Fruit fly (Drosophila melanogaster) whole organism, embryonic: ENCODE data around the gene Sec8.

Experiments used
- Asciz ChIP-seq: fragments of 200-800 bp; sonication (Bioruptor generic); optimal IDR thresholded peaks from 2 replicates; lab custom pipeline; 2017; ENCODE audit warnings: missing biosample characterization, mild to moderate bottlenecking, missing genetic modification characterization, missing genetic modification reagents
- B-H2 ChIP-seq: fragments of 200-800 bp; sonication (Bioruptor generic); optimal IDR thresholded peaks from 2 replicates; lab custom pipeline; 2018; ENCODE audit warnings: missing biosample characterization, mild to moderate bottlenecking, missing genetic modification characterization
- CG10147 ChIP-seq: fragments of 200-800 bp; sonication (Bioruptor generic); optimal IDR thresholded peaks from 2 replicates; lab custom pipeline; 2019; ENCODE audit warnings: missing biosample characterization, mild to moderate bottlenecking, missing genetic modification characterization, moderate library complexity
- CG11085 ChIP-seq: fragments of 200-800 bp; sonication (Bioruptor generic); IDR thresholded peaks from 2 replicates; pipeline ENCODE4 v1.3.6; 2022; ENCODE audit warnings: missing biosample characterization, missing genetic modification characterization
- CG12299 ChIP-seq: fragments of 200-800 bp; sonication (Bioruptor generic); optimal IDR thresholded peaks from 2 replicates; lab custom pipeline; 2018; ENCODE audit warnings: missing biosample characterization, mild to moderate bottlenecking, missing genetic modification characterization
- CG13296 ChIP-seq: fragments of 200-800 bp; sonication (Bioruptor generic); optimal IDR thresholded peaks from 3 replicates; lab custom pipeline; 2018; ENCODE audit warnings: missing biosample characterization, mild to moderate bottlenecking, missing genetic modification characterization
- CG1529 ChIP-seq: fragments of 200-800 bp; sonication (Bioruptor generic); optimal IDR thresholded peaks from 3 replicates; lab custom pipeline; 2018; ENCODE audit warnings: missing biosample characterization, missing genetic modification characterization
- CG15514 ChIP-seq: fragments of 200-800 bp; sonication (Bioruptor generic); optimal IDR thresholded peaks from 3 replicates; lab custom pipeline; 2017; ENCODE audit warnings: missing biosample characterization, missing genetic modification characterization, mild to moderate bottlenecking, moderate library complexity, missing genetic modification reagents
- CG15601 ChIP-seq: fragments of 200-800 bp; sonication (Bioruptor generic); optimal IDR thresholded peaks from 3 replicates; lab custom pipeline; 2019; ENCODE audit warnings: missing biosample characterization, mild to moderate bottlenecking, missing genetic modification characterization, moderate library complexity
- CG15696 ChIP-seq: fragments of 200-800 bp; sonication (Bioruptor generic); optimal IDR thresholded peaks from 2 replicates; lab custom pipeline; 2019; ENCODE audit warnings: missing biosample characterization, mild to moderate bottlenecking, missing genetic modification characterization, moderate library complexity
- CG16863 ChIP-seq: fragments of 200-800 bp; sonication (Bioruptor generic); optimal IDR thresholded peaks from 3 replicates; lab custom pipeline; 2016; ENCODE audit warnings: missing biosample characterization, missing genetic modification characterization
- CG17328 ChIP-seq: fragments of 200-800 bp; sonication (Bioruptor generic); IDR thresholded peaks from 2 replicates; pipeline ENCODE4 v1.3.6; 2022; ENCODE audit warnings: missing biosample characterization, missing genetic modification characterization
- CG17359 ChIP-seq: fragments of 200-800 bp; sonication (Bioruptor generic); optimal IDR thresholded peaks from 3 replicates; lab custom pipeline; 2018; ENCODE audit warnings: missing biosample characterization, mild to moderate bottlenecking, missing genetic modification characterization, moderate library complexity
- CG1792 ChIP-seq: fragments of 200-800 bp; sonication (Bioruptor generic); optimal IDR thresholded peaks from 2 replicates; lab custom pipeline; 2016; ENCODE audit warnings: missing biosample characterization, missing genetic modification characterization
- CG18476 ChIP-seq: fragments of 200-800 bp; sonication (Bioruptor generic); optimal IDR thresholded peaks from 2 replicates; lab custom pipeline; 2016; ENCODE audit warnings: missing biosample characterization, mild to moderate bottlenecking, missing genetic modification characterization
- CG2120 ChIP-seq: fragments of 200-800 bp; sonication (Bioruptor generic); optimal IDR thresholded peaks from 3 replicates; lab custom pipeline; 2016; ENCODE audit warnings: missing biosample characterization, missing genetic modification characterization
- CG2202 ChIP-seq: fragments of 200-800 bp; sonication (Bioruptor generic); optimal IDR thresholded peaks from 2 replicates; lab custom pipeline; 2018; ENCODE audit warnings: missing biosample characterization, mild to moderate bottlenecking, missing genetic modification characterization
- CG2875 ChIP-seq: fragments of 200-800 bp; sonication (Bioruptor generic); optimal IDR thresholded peaks from 2 replicates; lab custom pipeline; 2017; ENCODE audit warnings: missing biosample characterization, mild to moderate bottlenecking, missing genetic modification characterization, missing genetic modification reagents
- CG32767 ChIP-seq: fragments of 200-800 bp; sonication (Bioruptor generic); IDR thresholded peaks from 2 replicates; pipeline ENCODE4 v1.3.6; 2022; ENCODE audit warnings: missing biosample characterization, missing genetic modification characterization
- CG34376 ChIP-seq: fragments of 200-800 bp; sonication (Bioruptor generic); optimal IDR thresholded peaks from 2 replicates; lab custom pipeline; 2018; ENCODE audit warnings: missing biosample characterization, mild to moderate bottlenecking, missing genetic modification characterization
- CG6254 ChIP-seq: fragments of 200-800 bp; sonication (Bioruptor generic); optimal IDR thresholded peaks from 3 replicates; lab custom pipeline; 2017; ENCODE audit warnings: mild to moderate bottlenecking, missing biosample characterization, missing genetic modification reagents, missing genetic modification characterization
- CG6683 ChIP-seq: fragments of 200-800 bp; sonication (Bioruptor generic); optimal IDR thresholded peaks from 2 replicates; lab custom pipeline; 2017; ENCODE audit warnings: missing biosample characterization, mild to moderate bottlenecking, missing genetic modification characterization, missing genetic modification reagents
- CG6765 ChIP-seq: fragments of 200-800 bp; sonication (Bioruptor generic); optimal IDR thresholded peaks from 3 replicates; lab custom pipeline; 2017; ENCODE audit warnings: missing biosample characterization, mild to moderate bottlenecking, missing genetic modification characterization
- CG6854 ChIP-seq: fragments of 200-800 bp; sonication (Bioruptor generic); optimal IDR thresholded peaks from 3 replicates; lab custom pipeline; 2017; ENCODE audit warnings: missing biosample characterization, mild to moderate bottlenecking, missing genetic modification characterization
- CG7556 ChIP-seq: fragments of 200-800 bp; sonication (Bioruptor generic); optimal IDR thresholded peaks from 2 replicates; lab custom pipeline; 2017; ENCODE audit warnings: missing biosample characterization, mild to moderate bottlenecking, missing genetic modification characterization
- CG7987 ChIP-seq: fragments of 200-800 bp; sonication (Bioruptor generic); optimal IDR thresholded peaks from 2 replicates; lab custom pipeline; 2018; ENCODE audit warnings: missing biosample characterization, mild to moderate bottlenecking, missing genetic modification characterization, moderate library complexity
- Dek ChIP-seq: fragments of 200-800 bp; sonication (Bioruptor generic); optimal IDR thresholded peaks from 3 replicates; lab custom pipeline; 2019; ENCODE audit warnings: missing biosample characterization, mild to moderate bottlenecking, missing genetic modification characterization, moderate library complexity
- E2f1 ChIP-seq: fragments of 200-800 bp; sonication (Bioruptor generic); IDR thresholded peaks from 2 replicates; pipeline ENCODE4 v1.3.6; 2022; ENCODE audit warnings: missing biosample characterization, missing genetic modification characterization
- HHEX ChIP-seq: fragments of 200-800 bp; sonication (Bioruptor generic); optimal IDR thresholded peaks from 3 replicates; lab custom pipeline; 2017; ENCODE audit warnings: missing biosample characterization, mild to moderate bottlenecking, missing genetic modification characterization, missing genetic modification reagents
- Hmr ChIP-seq: fragments of 200-800 bp; sonication (Bioruptor generic); optimal IDR thresholded peaks from 3 replicates; lab custom pipeline; 2017; ENCODE audit warnings: mild to moderate bottlenecking, missing biosample characterization, missing genetic modification reagents, missing genetic modification characterization
- MBD-R2 ChIP-seq: fragments of 200-800 bp; sonication (Bioruptor generic); IDR thresholded peaks from 2 replicates; pipeline ENCODE4 v1.3.6; 2022; ENCODE audit warnings: missing biosample characterization, missing genetic modification characterization
- Med ChIP-seq: fragments of 200-800 bp; sonication (Bioruptor generic); peaks from one replicate; lab custom pipeline; 2016; ENCODE audit warnings: missing biosample characterization, missing genetic modification characterization, mild to moderate bottlenecking, inconsistent platforms, moderate library complexity
- NC2α ChIP-seq: fragments of 200-800 bp; sonication (Bioruptor generic); optimal IDR thresholded peaks from 2 replicates; lab custom pipeline; 2016; ENCODE audit warnings: missing biosample characterization, missing genetic modification characterization
- Rfx ChIP-seq: fragments of 200-800 bp; sonication (Bioruptor generic); IDR thresholded peaks from 2 replicates; pipeline ENCODE4 v1.3.6; 2022; ENCODE audit warnings: missing biosample characterization, missing genetic modification characterization
- Six4 ChIP-seq: fragments of 200-800 bp; sonication (Bioruptor generic); optimal IDR thresholded peaks from 2 replicates; lab custom pipeline; 2016; ENCODE audit warnings: missing biosample characterization, missing genetic modification characterization
- Ssrp ChIP-seq: fragments of 200-800 bp; sonication (Bioruptor generic); optimal IDR thresholded peaks from 2 replicates; lab custom pipeline; 2018; ENCODE audit warnings: missing biosample characterization, mild to moderate bottlenecking, missing genetic modification characterization, moderate library complexity
- YL-1 ChIP-seq: fragments of 200-800 bp; sonication (Bioruptor generic); optimal IDR thresholded peaks from 3 replicates; lab custom pipeline; 2017; ENCODE audit warnings: missing biosample characterization, mild to moderate bottlenecking, missing genetic modification characterization
- ap ChIP-seq: fragments of 200-800 bp; sonication (Bioruptor generic); IDR thresholded peaks from 2 replicates; pipeline ENCODE4 v1.3.6; 2022; ENCODE audit warnings: missing biosample characterization, missing genetic modification characterization
- cwo ChIP-seq: fragments of 200-800 bp; sonication (Bioruptor generic); optimal IDR thresholded peaks from 3 replicates; lab custom pipeline; 2017; ENCODE audit warnings: missing biosample characterization, missing genetic modification characterization, mild to moderate bottlenecking, moderate library complexity, missing genetic modification reagents
- gfzf ChIP-seq: fragments of 200-800 bp; sonication (Bioruptor generic); optimal IDR thresholded peaks from 2 replicates; lab custom pipeline; 2016; ENCODE audit warnings: missing biosample characterization, mild to moderate bottlenecking, missing genetic modification characterization, moderate library complexity
- ham ChIP-seq: fragments of 200-800 bp; sonication (Bioruptor generic); IDR thresholded peaks from 2 replicates; pipeline ENCODE4 v1.3.6; 2022; ENCODE audit warnings: missing biosample characterization, missing genetic modification characterization
- org-1 ChIP-seq: fragments of 200-800 bp; sonication (Bioruptor generic); optimal IDR thresholded peaks from 2 replicates; lab custom pipeline; 2017; ENCODE audit warnings: missing biosample characterization, missing genetic modification characterization
- peb ChIP-seq: fragments of 200-800 bp; sonication (Bioruptor generic); IDR thresholded peaks from 2 replicates; pipeline ENCODE4 v1.3.6; 2022; ENCODE audit warnings: missing biosample characterization, missing genetic modification characterization
- pfk ChIP-seq: fragments of 200-800 bp; sonication (Bioruptor generic); optimal IDR thresholded peaks from 2 replicates; lab custom pipeline; 2018; ENCODE audit warnings: missing biosample characterization, mild to moderate bottlenecking, missing genetic modification characterization, moderate library complexity
- schlank ChIP-seq: fragments of 200-800 bp; sonication (Bioruptor generic); optimal IDR thresholded peaks from 2 replicates; lab custom pipeline; 2018; ENCODE audit warnings: missing biosample characterization, mild to moderate bottlenecking, missing genetic modification characterization
- sens ChIP-seq: fragments of 200-800 bp; sonication (Bioruptor generic); peaks from one replicate; lab custom pipeline; 2016; ENCODE audit warnings: missing biosample characterization, missing genetic modification characterization
- ttk ChIP-seq: fragments of 200-800 bp; sonication (Bioruptor generic); IDR thresholded peaks from 2 replicates; pipeline ENCODE4 v2.1.2; 2022; ENCODE audit warnings: missing biosample characterization, missing genetic modification characterization
- wek ChIP-seq: fragments of 200-800 bp; sonication (Bioruptor generic); optimal IDR thresholded peaks from 3 replicates; lab custom pipeline; 2018; ENCODE audit warnings: missing biosample characterization, mild to moderate bottlenecking, missing genetic modification characterization, moderate library complexity
- yki ChIP-seq: fragments of >200 bp; optimal IDR thresholded peaks from 3 replicates; lab custom pipeline; 2018

The Sec8 gene

dm6 chr3R:5754594-5754993 lies 4.2 kb downstream of the Sec8 start, which contains the start of gene Dcps (continued):
- TF ChIP-seq gfzf (GFP tag; lab: Kevin White, UChicago) (peak; percentile 86), ham (GFP tag; lab: Robert Waterston, UW) (no peak), MBD-R2 (GFP tag; lab: Robert Waterston, UW) (peak; percentile 81)

DNA sequence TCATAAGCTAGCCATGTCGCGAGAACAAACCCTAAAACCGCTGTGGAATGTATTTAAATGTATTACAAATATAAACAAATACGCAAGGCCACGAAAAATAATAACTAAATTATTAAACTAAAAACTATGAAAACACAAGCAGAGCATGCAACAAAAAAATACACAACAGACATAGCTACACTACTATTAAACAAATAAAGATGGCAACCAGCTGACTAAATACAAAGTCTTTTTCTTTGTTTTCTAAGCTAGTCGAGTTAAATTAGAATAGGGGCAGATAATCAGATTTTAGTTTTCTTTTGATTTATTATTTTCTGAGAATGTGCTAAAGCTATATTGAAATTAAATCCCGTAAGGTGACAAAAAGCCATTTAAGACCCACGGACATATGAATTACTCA lies 12.2 kb downstream of the Sec8 start:
- TF ChIP-seq Med (GFP tag; lab: Kevin White, UChicago) (peak; percentile 55), CG1529 (GFP tag; lab: Kevin White, UChicago) (peak; percentile 25), schlank (peak; percentile 38), Ssrp (tag; lab: Kevin White, UChicago) (no peak), CG2875 (GFP tag; lab: Kevin White, UChicago) (peak; percentile 36), CG6683 (GFP tag; lab: Kevin White, UChicago) (peak; percentile 13), CG15514 (GFP tag; lab: Kevin White, UChicago) (peak; percentile 63), CG12299 (peak; percentile 46), CG11085 (GFP tag; lab: Robert Waterston, UW) (no peak), CG16863 (GFP tag; lab: Kevin White, UChicago) (no peak), ap (GFP tag; lab: Robert Waterston, UW) (no peak), CG2202 (tag; lab: Kevin White, UChicago) (no peak), peb (GFP tag; lab: Robert Waterston, UW) (no peak), Rfx (GFP tag; lab: Robert Waterston, UW) (peak; percentile 20; the same call in 1 of the 2 replicates), CG32767 (GFP tag; lab: Robert Waterston, UW) (no peak), HHEX (GFP tag; lab: Kevin White, UChicago) (peak; percentile 46), CG10147 (GFP tag; lab: Kevin White, UChicago) (no peak), NC2α (GFP tag; lab: Kevin White, UChicago) (no peak), CG15601 (tag; lab: Kevin White, UChicago) (peak; percentile 53), cwo (GFP tag; lab: Kevin White, UChicago) (peak; percentile 31), Six4 (GFP tag; lab: Kevin White, UChicago) (no peak), CG6765 (GFP tag; lab: Kevin White, UChicago) (peak; percentile 64), CG18476 (GFP tag; lab: Kevin White, UChicago) (peak; percentile 9), org-1 (peak; percentile 13), Asciz (no peak), YL-1 (GFP tag; lab: Kevin White, UChicago) (peak; percentile 29), Dek (tag; lab: Kevin White, UChicago) (peak; percentile 42), wek (GFP tag; lab: Kevin White, UChicago) (peak; percentile 17), CG6254 (GFP tag; lab: Kevin White, UChicago) (peak; percentile 32), pfk (GFP tag; lab: Kevin White, UChicago) (peak; percentile 5), CG6854 (peak; percentile 66), CG17328 (no peak), E2f1 (GFP tag; lab: Robert Waterston, UW) (no peak), CG1792 (GFP tag; lab: Kevin White, UChicago) (no peak), sens (GFP tag; lab: Kevin White, UChicago) (peak; percentile 78), yki (lab: Kevin White, UChicago) (no peak), CG2120 (GFP tag; lab: Kevin White, UChicago) (peak; percentile 37), CG15696 (tag; lab: Kevin White, UChicago) (no peak), ttk (GFP tag; lab: Robert Waterston, UW) (no peak), CG13296 (GFP tag; lab: Kevin White, UChicago) (peak; percentile 66), Hmr (GFP tag; lab: Kevin White, UChicago) (peak; percentile 78), CG34376 (peak; percentile 64), CG17359 (tag; lab: Kevin White, UChicago) (peak; percentile 36), CG7987 (GFP tag; lab: Kevin White, UChicago) (peak; percentile 39), CG7556 (GFP tag; lab: Kevin White, UChicago) (peak; percentile 44), B-H2 (GFP tag; lab: Kevin White, UChicago) (peak; percentile 73)
